Fruit fly (Drosophila melanogaster): ENCODE data around the gene CG31883.

The CG31883 gene

DNA sequence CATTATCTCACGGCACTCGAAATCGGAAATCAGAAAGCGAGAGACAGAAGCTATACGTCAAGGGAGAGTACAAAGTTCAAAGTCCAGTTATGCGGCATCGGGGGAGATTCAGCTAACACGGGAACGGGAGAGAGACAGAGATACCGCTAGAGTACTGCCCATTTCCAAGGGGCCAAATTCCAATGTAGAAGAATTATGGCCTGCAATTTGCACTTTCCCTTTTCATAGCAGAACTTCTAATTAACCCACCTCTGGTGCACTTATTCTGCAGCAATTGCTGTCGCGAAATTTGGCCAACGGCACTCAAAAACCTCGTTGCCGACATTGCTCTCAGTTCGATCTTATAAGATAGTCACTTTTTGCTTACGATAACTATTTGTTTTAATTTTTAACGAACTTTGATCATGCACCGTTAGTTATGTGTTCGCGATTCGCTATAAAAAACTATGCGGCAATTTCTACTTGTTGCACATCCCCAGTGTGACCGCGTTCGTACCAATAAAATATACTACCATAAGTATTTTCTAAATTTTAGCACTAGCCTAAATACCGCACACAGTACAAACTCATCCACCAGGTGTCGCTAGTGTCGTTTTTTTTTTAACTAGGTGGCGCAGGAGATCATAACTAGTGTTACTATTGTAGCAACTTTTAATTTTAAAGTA is 48.1 kb downstream of the CG31883 start, which contains the start of gene Mtpalpha:
TSS of gene Mtpalpha (minus strand) at position 501 of the 665 bp plus-strand sequence.
- TF ChIP-seq CTCF (optimal IDR thresholded peaks at IDR 0.05) (peak; percentile 91 to 97), CG8478 (optimal IDR thresholded peaks at IDR 0.05) (no peak)

Measured in S2 (cell line).